Fruit fly (Drosophila melanogaster) whole organism, prepupa: Measurements from ENCODE around the gene CG11550.

ENCODE experiments used
- CG32006 ChIP-seq: fragments of 200-800 bp; sonication (Bioruptor generic); optimal IDR thresholded peaks from 3 replicates; lab custom pipeline; 2017; ENCODE audit warnings: missing biosample characterization, mild to moderate bottlenecking, missing genetic modification characterization
- Hr4 ChIP-seq: fragments of 200-800 bp; sonication (Bioruptor generic); optimal IDR thresholded peaks from 3 replicates; lab custom pipeline; 2016; ENCODE audit warnings: missing biosample characterization, missing genetic modification characterization
- cyc ChIP-seq: fragments of 200-800 bp; sonication (Bioruptor generic); optimal IDR thresholded peaks from 3 replicates; lab custom pipeline; 2016; ENCODE audit warnings: missing biosample characterization, missing genetic modification characterization
- eg ChIP-seq: fragments of 200-800 bp; sonication (Bioruptor generic); IDR thresholded peaks from 3 replicates; pipeline ENCODE4 v1.3.6; 2022; ENCODE audit warnings: missing biosample characterization, missing genetic modification characterization
- fd59A ChIP-seq: fragments of 200-800 bp; sonication (Bioruptor generic); optimal IDR thresholded peaks from 2 replicates; lab custom pipeline; 2017; ENCODE audit warnings: missing biosample characterization, mild to moderate bottlenecking, missing genetic modification characterization, missing genetic modification reagents

- TF ChIP-seq CG32006 (GFP tag; lab: Kevin White, UChicago) (peak; percentile 61), fd59A (GFP tag; lab: Kevin White, UChicago) (peak; percentile 5), cyc (GFP tag; lab: Kevin White, UChicago) (peak; percentile 12), Hr4 (GFP tag; lab: Kevin White, UChicago) (no peak), eg (GFP tag; lab: Robert Waterston, UW) (0 out of 3 replicates have a peak, but pooled peaks have one; percentile 24)
Measured at dm6 chr3R:31712585-31712984, 32.9 kb upstream of the CG11550 start.
